Worm (Caenorhabditis elegans) whole organism, L2 larva: Measurements from ENCODE around the gene T20B3.14.

ENCODE experiments used
- C34F6.9 ChIP-seq: fragments of 150-350 bp; optimal IDR thresholded peaks from 2 replicates; lab custom pipeline; 2014; ENCODE audit warnings: missing biosample characterization, missing genetic modification characterization
- R02D3.7 ChIP-seq: fragments of 150-350 bp; optimal IDR thresholded peaks from 2 replicates; lab custom pipeline; 2014; ENCODE audit warnings: missing biosample characterization, missing genetic modification characterization
- Y55F3AM.14 ChIP-seq: fragments of 200-800 bp; sonication (Bioruptor generic); optimal IDR thresholded peaks from 2 replicates; lab custom pipeline; 2018; ENCODE audit warnings: mild to moderate bottlenecking, missing genetic modification characterization, missing compliant biosample characterization
- ZK546.5 ChIP-seq: sonication (generic microtip); optimal IDR thresholded peaks from 2 replicates; lab custom pipeline; 2017; ENCODE audit warnings: missing biosample characterization, missing genetic modification characterization
- alr-1 ChIP-seq: fragments of 150-350 bp; optimal IDR thresholded peaks from 2 replicates; lab custom pipeline; 2014; ENCODE audit warnings: missing biosample characterization, missing genetic modification characterization
- aly-2 ChIP-seq: fragments of 150-350 bp; optimal IDR thresholded peaks from 2 replicates; lab custom pipeline; 2014; ENCODE audit warnings: missing biosample characterization, missing genetic modification characterization
- ama-1 ChIP-seq: fragments of 150-350 bp; optimal IDR thresholded peaks from 2 replicates; lab custom pipeline; 2018; ENCODE audit warnings: inconsistent platforms
- blmp-1 ChIP-seq: sonication (generic microtip); optimal IDR thresholded peaks from 2 replicates; lab custom pipeline; 2017; ENCODE audit warnings: missing genetic modification characterization, mild to moderate bottlenecking, missing compliant biosample characterization, antibody characterized with exemption, moderate library complexity; ENCODE audit not compliant: insufficient read depth
- ceh-16 ChIP-seq: fragments of 150-350 bp; optimal IDR thresholded peaks from 2 replicates; lab custom pipeline; 2014; ENCODE audit warnings: missing biosample characterization, missing genetic modification characterization
- ceh-82 ChIP-seq: fragments of 150-350 bp; optimal IDR thresholded peaks from 2 replicates; lab custom pipeline; 2014; ENCODE audit warnings: missing biosample characterization, missing genetic modification characterization
- crh-2 ChIP-seq: sonication (generic microtip); optimal IDR thresholded peaks from 2 replicates; lab custom pipeline; 2017; ENCODE audit warnings: missing biosample characterization, missing genetic modification characterization
- dmd-4 ChIP-seq: sonication (generic microtip); optimal IDR thresholded peaks from 2 replicates; lab custom pipeline; 2017; ENCODE audit warnings: missing biosample characterization, missing genetic modification characterization
- elt-3 ChIP-seq: sonication (generic microtip); optimal IDR thresholded peaks from 2 replicates; lab custom pipeline; 2017; ENCODE audit warnings: missing biosample characterization, missing genetic modification characterization
- fos-1 ChIP-seq: fragments of 150-350 bp; optimal IDR thresholded peaks from 2 replicates; lab custom pipeline; 2014; ENCODE audit warnings: missing biosample characterization, missing genetic modification characterization
- gmeb-1 ChIP-seq: fragments of 150-350 bp; optimal IDR thresholded peaks from 2 replicates; lab custom pipeline; 2014; ENCODE audit warnings: missing biosample characterization, missing genetic modification characterization
- lin-11 ChIP-seq: fragments of 150-350 bp; sonication (generic microtip); optimal IDR thresholded peaks from 2 replicates; lab custom pipeline; 2014; ENCODE audit warnings: missing biosample characterization, missing genetic modification characterization, inconsistent platforms, mixed read lengths
- lin-13 ChIP-seq: fragments of 150-350 bp; optimal IDR thresholded peaks from 2 replicates; lab custom pipeline; 2014; ENCODE audit warnings: missing biosample characterization, missing genetic modification reagents, missing genetic modification characterization
- lin-39 ChIP-seq: fragments of 150-350 bp; optimal IDR thresholded peaks from 2 replicates; lab custom pipeline; 2014; ENCODE audit warnings: missing biosample characterization, missing genetic modification reagents, missing genetic modification characterization
- lsy-2 ChIP-seq, 2 experiments: fragments of 150-350 bp in 1 of 2; sonication (generic microtip) in 1 of 2; optimal IDR thresholded peaks; 2 replicates each; lab custom pipeline; 2014 to 2017; ENCODE audit warnings: missing biosample characterization in 2 of 2, missing genetic modification characterization in 2 of 2
- mab-5 ChIP-seq: fragments of 150-350 bp; optimal IDR thresholded peaks from 2 replicates; lab custom pipeline; 2014; ENCODE audit warnings: missing biosample characterization, missing genetic modification characterization
- mbf-1 ChIP-seq: sonication (generic microtip); optimal IDR thresholded peaks from 2 replicates; lab custom pipeline; 2017; ENCODE audit warnings: missing biosample characterization, missing genetic modification characterization
- mdl-1 ChIP-seq, 2 experiments: fragments of 150-350 bp in 1 of 2; sonication (generic microtip) in 1 of 2; optimal IDR thresholded peaks; 2 replicates each; lab custom pipeline; 2017; ENCODE audit warnings: missing biosample characterization in 2 of 2, missing genetic modification characterization in 2 of 2
- nhr-11 ChIP-seq: fragments of 150-350 bp; optimal IDR thresholded peaks from 2 replicates; lab custom pipeline; 2014; ENCODE audit warnings: missing biosample characterization, missing genetic modification characterization
- nhr-129 ChIP-seq: fragments of 150-350 bp; optimal IDR thresholded peaks from 2 replicates; lab custom pipeline; 2014; ENCODE audit warnings: missing biosample characterization, missing genetic modification characterization
- nhr-21 ChIP-seq: fragments of 150-350 bp; optimal IDR thresholded peaks from 2 replicates; lab custom pipeline; 2014; ENCODE audit warnings: missing biosample characterization, missing genetic modification characterization
- nhr-237 ChIP-seq: fragments of 150-350 bp; optimal IDR thresholded peaks from 2 replicates; lab custom pipeline; 2014; ENCODE audit warnings: missing biosample characterization, missing genetic modification characterization
- nhr-25 ChIP-seq: fragments of 150-350 bp; sonication (generic microtip); optimal IDR thresholded peaks from 3 replicates; lab custom pipeline; 2014; ENCODE audit warnings: missing biosample characterization, missing genetic modification characterization
- peb-1 ChIP-seq: fragments of 150-350 bp; optimal IDR thresholded peaks from 2 replicates; lab custom pipeline; 2014; ENCODE audit warnings: missing biosample characterization, missing genetic modification characterization
- sma-3 ChIP-seq: sonication (generic microtip); optimal IDR thresholded peaks from 2 replicates; lab custom pipeline; 2016; ENCODE audit warnings: missing genetic modification reagents, missing genetic modification characterization, missing compliant biosample characterization
- snpc-4 ChIP-seq: fragments of 150-350 bp; optimal IDR thresholded peaks from 2 replicates; lab custom pipeline; 2014; ENCODE audit warnings: missing biosample characterization, missing genetic modification characterization
- unc-39 ChIP-seq: fragments of 150-350 bp; optimal IDR thresholded peaks from 2 replicates; lab custom pipeline; 2014; ENCODE audit warnings: missing biosample characterization, missing genetic modification characterization
- zag-1 ChIP-seq: fragments of 150-350 bp; optimal IDR thresholded peaks from 2 replicates; lab custom pipeline; 2014; ENCODE audit warnings: missing biosample characterization, missing genetic modification characterization
- ztf-1 ChIP-seq: fragments of 200-800 bp; sonication (Bioruptor generic); conservative IDR thresholded peaks from 2 replicates; pipeline ENCODE4 v1.3.6; 2022; ENCODE audit warnings: missing genetic modification characterization, missing compliant biosample characterization
- ztf-11 ChIP-seq: sonication (generic microtip); optimal IDR thresholded peaks from 2 replicates; lab custom pipeline; 2017; ENCODE audit warnings: missing biosample characterization, missing genetic modification characterization
- ztf-4 ChIP-seq: fragments of 150-350 bp; optimal IDR thresholded peaks from 2 replicates; lab custom pipeline; 2014; ENCODE audit warnings: missing biosample characterization, missing genetic modification characterization

T20B3.14 gene

DNA sequence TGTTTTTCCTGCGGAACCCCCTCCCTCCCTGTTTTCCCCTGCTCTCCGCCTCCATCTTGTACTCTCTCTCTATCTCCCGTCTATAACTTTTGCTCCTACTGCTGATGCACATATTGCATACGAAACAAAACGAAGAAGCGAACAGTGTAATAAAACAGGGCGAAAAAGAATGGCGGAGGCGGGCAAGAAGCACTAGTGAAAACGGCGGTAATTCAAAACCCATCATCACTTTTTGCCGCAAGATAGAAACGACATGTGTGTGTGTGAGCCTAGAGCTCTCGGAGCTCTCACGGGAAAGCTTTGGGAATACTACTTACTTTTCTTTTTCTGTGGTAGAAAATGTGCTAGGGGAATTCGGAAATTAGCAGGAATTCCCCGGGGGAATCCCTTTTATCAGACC lies 15.0 kb upstream of the T20B3.14 start:
- TF ChIP-seq aly-2 (tag; lab: Kevin White, UChicago) (no peak), mab-5 (no peak), ztf-4 (tag; lab: Kevin White, UChicago) (no peak), unc-39 (tag; lab: Kevin White, UChicago) (no peak), lin-11 (tag; lab: Kevin White, UChicago) (no peak), zag-1 (tag; lab: Kevin White, UChicago) (no peak), dmd-4 (tag; lab: Kevin White, UChicago) (no peak), nhr-237 (tag; lab: Kevin White, UChicago) (no peak), nhr-21 (tag; lab: Kevin White, UChicago) (no peak), ztf-1 (no peak), C34F6.9 (tag; lab: Kevin White, UChicago) (no peak), lin-39 (tag; lab: Kevin White, UChicago) (no peak), ztf-11 (tag; lab: Kevin White, UChicago) (no peak), mdl-1 (tag; optimal IDR thresholded peaks at IDR 0.05; lab: Kevin White, UChicago) (no peak)

DNA sequence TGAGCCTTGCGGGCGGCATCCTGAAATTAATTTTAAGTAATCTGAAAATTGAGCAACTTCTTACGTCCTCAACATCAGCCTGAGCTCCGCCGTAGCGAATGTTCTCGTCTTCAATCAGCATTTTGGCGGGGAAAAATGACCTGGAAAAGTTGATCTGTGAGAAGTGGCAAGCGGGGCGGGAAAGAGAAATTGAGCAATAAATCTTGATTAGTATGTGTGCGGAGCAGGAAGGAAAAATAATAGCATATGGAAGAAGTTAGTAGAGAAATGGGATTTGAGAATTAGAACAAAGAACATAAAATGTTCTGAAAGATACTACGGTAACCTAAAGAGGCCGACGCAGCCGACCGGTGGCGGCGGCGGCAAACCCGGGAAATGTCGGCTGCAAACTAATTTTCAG lies 13.9 kb upstream of the T20B3.14 start, which contains the start of gene tni-3:
Gene tni-3, minus strand, starts transcription at position 140 of the 400 bp plus-strand sequence.
- TF ChIP-seq elt-3 (tag; lab: Kevin White, UChicago) (no peak), ceh-16 (tag; lab: Kevin White, UChicago) (no peak), unc-39 (tag; lab: Kevin White, UChicago) (no peak), snpc-4 (no peak), ceh-82 (tag; lab: Kevin White, UChicago) (no peak), gmeb-1 (tag; lab: Kevin White, UChicago) (no peak), R02D3.7 (tag; lab: Kevin White, UChicago) (no peak), peb-1 (tag; lab: Kevin White, UChicago) (no peak)

DNA sequence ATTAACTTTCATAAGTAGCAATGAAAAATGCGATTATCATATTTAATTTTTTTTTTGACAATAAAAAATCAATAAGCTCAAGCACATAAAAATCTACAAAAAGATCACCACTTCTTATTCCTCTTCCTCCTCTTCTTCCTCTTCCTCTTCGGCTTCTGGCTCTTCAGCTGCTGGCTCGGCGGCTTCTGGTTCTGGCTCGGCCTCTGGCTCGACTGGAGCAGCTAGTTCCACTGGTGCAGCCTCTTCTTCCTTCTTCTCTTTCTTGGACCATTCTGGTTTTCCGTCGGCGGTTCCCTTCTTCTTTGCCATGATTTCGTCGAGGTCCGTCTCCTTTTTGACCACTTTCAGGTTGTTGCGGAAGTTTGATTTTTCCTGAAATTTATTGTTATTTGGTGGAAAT lies 12.6 kb upstream of the T20B3.14 start:
- TF ChIP-seq blmp-1 (tag; lab: Kevin White, UChicago) (no peak), nhr-25 (no peak), fos-1 (tag; lab: Kevin White, UChicago) (no peak), unc-39 (tag; lab: Kevin White, UChicago) (no peak), ZK546.5 (no peak), nhr-11 (no peak), nhr-237 (tag; lab: Kevin White, UChicago) (no peak)

DNA sequence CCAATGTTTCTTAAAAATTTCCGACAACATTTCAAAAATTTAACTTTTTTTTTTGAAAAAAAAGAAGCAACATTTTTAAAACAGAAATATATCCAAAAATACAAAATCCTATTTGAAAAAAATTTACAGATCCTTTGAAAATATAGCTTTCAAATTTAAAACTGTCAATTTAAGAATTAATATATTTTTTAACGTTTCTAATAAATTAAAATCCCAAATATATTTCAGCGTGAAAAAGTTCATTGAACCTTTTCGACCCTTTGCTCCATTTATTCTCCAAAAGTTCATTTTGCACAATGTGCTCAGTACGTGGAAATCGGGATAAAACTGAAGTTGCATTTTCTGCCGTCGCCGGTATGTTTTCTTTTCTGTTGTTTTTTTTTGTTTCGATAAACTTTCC lies 11.7 kb upstream of the T20B3.14 start, which contains the start of gene phy-3:
Gene phy-3, plus strand, starts transcription at position 301 of the 400 bp plus-strand sequence.
- TF ChIP-seq R02D3.7 (tag; lab: Kevin White, UChicago), result no peak
- no peak for TF ChIP-seq nhr-25
- no peak for TF ChIP-seq ztf-11 (tag; lab: Kevin White, UChicago)
- TF ChIP-seq ztf-1, result no peak
- no peak for TF ChIP-seq Y55F3AM.14 (GFP tag; lab: Kevin White, UChicago)
- no peak for TF ChIP-seq ama-1 (lab: Kevin White, UChicago)
- no peak for TF ChIP-seq nhr-129 (tag; lab: Kevin White, UChicago)
- no peak for TF ChIP-seq crh-2 (tag; lab: Kevin White, UChicago)

DNA sequence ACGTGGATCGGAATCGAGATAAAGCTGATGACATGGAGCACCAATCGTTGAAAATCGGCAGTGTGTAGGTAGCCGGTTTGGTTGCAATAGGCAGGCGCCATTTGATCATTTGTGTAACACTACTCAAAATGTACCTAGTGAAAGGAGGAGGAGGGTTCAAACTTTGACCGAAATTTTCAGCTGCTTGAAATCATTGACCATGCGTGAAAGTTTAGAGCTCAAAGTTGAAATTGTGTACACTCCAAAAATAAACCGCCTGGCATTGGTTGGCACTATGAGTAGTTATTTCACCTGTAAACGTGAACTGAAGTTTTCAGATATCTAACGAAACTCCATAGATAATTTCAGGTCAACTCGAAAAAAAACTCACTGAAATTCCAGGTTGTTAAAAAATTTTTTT lies 10.8 kb upstream of the T20B3.14 start, which contains the start of gene srh-215:
Gene srh-215, minus strand, starts transcription at position 101 of the 400 bp plus-strand sequence.
- no peak for TF ChIP-seq mbf-1 (tag; lab: Kevin White, UChicago)
- no peak for TF ChIP-seq ama-1 (lab: Kevin White, UChicago)
- no peak for TF ChIP-seq mab-5
- TF ChIP-seq nhr-129 (tag; lab: Kevin White, UChicago), result no peak
- no peak for TF ChIP-seq lin-13 (GFP tag; lab: Kevin White, UChicago)
- no peak for TF ChIP-seq alr-1
- TF ChIP-seq zag-1 (tag; lab: Kevin White, UChicago), result no peak
- TF ChIP-seq unc-39 (tag; lab: Kevin White, UChicago), result no peak
- no peak for TF ChIP-seq Y55F3AM.14 (GFP tag; lab: Kevin White, UChicago)
- no peak for TF ChIP-seq crh-2 (tag; lab: Kevin White, UChicago)
- TF ChIP-seq gmeb-1 (tag; lab: Kevin White, UChicago), result no peak
- TF ChIP-seq ceh-16 (tag; lab: Kevin White, UChicago), result no peak
- TF ChIP-seq snpc-4, result no peak
- no peak for TF ChIP-seq sma-3 (GFP tag; lab: Kevin White, UChicago)
- TF ChIP-seq mdl-1 (tag; optimal IDR thresholded peaks at IDR 0.05; lab: Kevin White, UChicago), result no peak
- TF ChIP-seq lsy-2 (tag; optimal IDR thresholded peaks at IDR 0.05; lab: Kevin White, UChicago), result no peak
- no peak for TF ChIP-seq blmp-1 (tag; lab: Kevin White, UChicago)
- TF ChIP-seq, all 48 proteins: peak for 0
